Fruit fly (Drosophila melanogaster) whole organism, embryonic: ENCODE results near the gene Sytbeta.

ENCODE experiments used
- Ada2b ChIP-seq: fragments of 200-800 bp; sonication (Bioruptor generic); IDR thresholded peaks from 2 replicates; pipeline ENCODE4 v1.3.6; 2022; ENCODE audit warnings: missing biosample characterization, missing genetic modification characterization
- Atf-2 ChIP-seq: fragments of 200-800 bp; sonication (Bioruptor generic); optimal IDR thresholded peaks from 2 replicates; lab custom pipeline; 2016; ENCODE audit warnings: missing biosample characterization, missing genetic modification characterization
- Atf3 ChIP-seq: fragments of 200-800 bp; sonication (Bioruptor generic); optimal IDR thresholded peaks from 3 replicates; lab custom pipeline; 2016; ENCODE audit warnings: missing biosample characterization, missing genetic modification characterization
- Atf6 ChIP-seq: fragments of 200-800 bp; sonication (Bioruptor generic); IDR thresholded peaks from 2 replicates; pipeline ENCODE4 v1.3.6; 2022; ENCODE audit warnings: missing biosample characterization, missing genetic modification characterization
- Bteb2 ChIP-seq: fragments of 200-800 bp; sonication (Bioruptor generic); optimal IDR thresholded peaks from 2 replicates; lab custom pipeline; 2016; ENCODE audit warnings: missing biosample characterization, missing genetic modification characterization
- CG11093 ChIP-seq: fragments of 200-800 bp; sonication (Bioruptor generic); IDR thresholded peaks from 3 replicates; pipeline ENCODE4 v1.3.6; 2022; ENCODE audit warnings: missing biosample characterization, missing genetic modification characterization
- CG11504 ChIP-seq: fragments of 200-800 bp; sonication (Bioruptor generic); optimal IDR thresholded peaks from 3 replicates; lab custom pipeline; 2019; ENCODE audit warnings: missing biosample characterization, mild to moderate bottlenecking, missing genetic modification characterization, moderate library complexity
- CG13296 ChIP-seq: fragments of 200-800 bp; sonication (Bioruptor generic); optimal IDR thresholded peaks from 3 replicates; lab custom pipeline; 2018; ENCODE audit warnings: missing biosample characterization, mild to moderate bottlenecking, missing genetic modification characterization
- CG13775 ChIP-seq: fragments of 200-800 bp; sonication (Bioruptor generic); optimal IDR thresholded peaks from 3 replicates; lab custom pipeline; 2017; ENCODE audit warnings: missing biosample characterization, mild to moderate bottlenecking, missing genetic modification characterization
- CG15269 ChIP-seq: fragments of 200-800 bp; sonication (Bioruptor generic); optimal IDR thresholded peaks from 2 replicates; lab custom pipeline; 2018; ENCODE audit warnings: missing biosample characterization, mild to moderate bottlenecking, missing genetic modification characterization, moderate library complexity
- CG15514 ChIP-seq: fragments of 200-800 bp; sonication (Bioruptor generic); optimal IDR thresholded peaks from 3 replicates; lab custom pipeline; 2017; ENCODE audit warnings: missing biosample characterization, missing genetic modification characterization, mild to moderate bottlenecking, moderate library complexity, missing genetic modification reagents
- CG15601 ChIP-seq: fragments of 200-800 bp; sonication (Bioruptor generic); optimal IDR thresholded peaks from 3 replicates; lab custom pipeline; 2019; ENCODE audit warnings: missing biosample characterization, mild to moderate bottlenecking, missing genetic modification characterization, moderate library complexity
- CG17359 ChIP-seq: fragments of 200-800 bp; sonication (Bioruptor generic); optimal IDR thresholded peaks from 3 replicates; lab custom pipeline; 2018; ENCODE audit warnings: missing biosample characterization, mild to moderate bottlenecking, missing genetic modification characterization, moderate library complexity
- CG17361 ChIP-seq: fragments of 200-800 bp; sonication (Bioruptor generic); IDR thresholded peaks from 3 replicates; pipeline ENCODE4 v1.3.6; 2022; ENCODE audit warnings: missing biosample characterization, missing genetic modification characterization
- CG18262 ChIP-seq: fragments of 200-800 bp; optimal IDR thresholded peaks from 3 replicates; lab custom pipeline; 2019; ENCODE audit warnings: missing biosample characterization, mild to moderate bottlenecking, missing genetic modification characterization, moderate library complexity
- CG31388 ChIP-seq: fragments of 200-800 bp; sonication (Bioruptor generic); optimal IDR thresholded peaks from 2 replicates; lab custom pipeline; 2016; ENCODE audit warnings: missing biosample characterization, missing genetic modification characterization
- CG4360 ChIP-seq: fragments of 200-800 bp; sonication (Bioruptor generic); IDR thresholded peaks from 2 replicates; pipeline ENCODE4 v1.3.6; 2022; ENCODE audit warnings: missing biosample characterization, missing genetic modification characterization
- CG7786 ChIP-seq: fragments of 200-800 bp; sonication (Bioruptor generic); optimal IDR thresholded peaks from 2 replicates; lab custom pipeline; 2016; ENCODE audit warnings: missing biosample characterization, missing genetic modification characterization
- CG7963 ChIP-seq: fragments of 200-800 bp; sonication (Bioruptor generic); IDR thresholded peaks from 3 replicates; pipeline ENCODE4 v1.3.6; 2022; ENCODE audit warnings: missing biosample characterization, missing genetic modification characterization; ENCODE audit not compliant: partially characterized antibody
- CHES-1-like ChIP-seq: fragments of 200-800 bp; sonication (Bioruptor generic); optimal IDR thresholded peaks from 2 replicates; lab custom pipeline; 2016; ENCODE audit warnings: missing biosample characterization, missing genetic modification characterization
- Deaf1 ChIP-seq: fragments of 200-800 bp; optimal IDR thresholded peaks from 3 replicates; lab custom pipeline; 2019; ENCODE audit warnings: missing biosample characterization, mild to moderate bottlenecking, missing genetic modification characterization, moderate library complexity
- Dek ChIP-seq: fragments of 200-800 bp; sonication (Bioruptor generic); optimal IDR thresholded peaks from 3 replicates; lab custom pipeline; 2019; ENCODE audit warnings: missing biosample characterization, mild to moderate bottlenecking, missing genetic modification characterization, moderate library complexity
- Eip74EF ChIP-seq, 2 experiments: fragments of 200-800 bp in 1 of 2; fragments of >200 bp in 1 of 2; sonication (Bioruptor generic) in 1 of 2; optimal IDR thresholded peaks; 2 replicates each; lab custom pipeline; 2017 to 2019; ENCODE audit warnings: missing biosample characterization in 2 of 2, missing genetic modification characterization in 2 of 2, mild to moderate bottlenecking in 1 of 2, moderate library complexity in 1 of 2
- Fer1 ChIP-seq: fragments of 200-800 bp; sonication (Bioruptor generic); optimal IDR thresholded peaks from 2 replicates; lab custom pipeline; 2017; ENCODE audit warnings: missing biosample characterization, mild to moderate bottlenecking, missing genetic modification characterization
- Hmr ChIP-seq: fragments of 200-800 bp; sonication (Bioruptor generic); optimal IDR thresholded peaks from 3 replicates; lab custom pipeline; 2017; ENCODE audit warnings: mild to moderate bottlenecking, missing biosample characterization, missing genetic modification reagents, missing genetic modification characterization
- Hr51 ChIP-seq, 2 experiments: fragments of 200-800 bp; sonication (Bioruptor generic); optimal IDR thresholded peaks; 2 replicates in 1 of 2; 3 replicates in 1 of 2; lab custom pipeline; 2016 to 2018; ENCODE audit warnings: missing biosample characterization in 2 of 2, missing genetic modification characterization in 2 of 2, mild to moderate bottlenecking in 1 of 2, moderate library complexity in 1 of 2
- Hr78 ChIP-seq, 2 experiments: fragments of 200-800 bp in 1 of 2; fragments of >200 bp in 1 of 2; sonication (Bioruptor generic) in 1 of 2; optimal IDR thresholded peaks; 2 replicates each; lab custom pipeline; 2017 to 2019; ENCODE audit warnings: missing biosample characterization in 2 of 2, missing genetic modification characterization in 2 of 2, mild to moderate bottlenecking in 1 of 2, moderate library complexity in 1 of 2
- Lpt ChIP-seq: fragments of >200 bp; optimal IDR thresholded peaks from 2 replicates; lab custom pipeline; 2018; ENCODE audit warnings: missing biosample characterization, missing genetic modification characterization
- Meics ChIP-seq: fragments of 200-800 bp; sonication (Bioruptor generic); optimal IDR thresholded peaks from 2 replicates; lab custom pipeline; 2017; ENCODE audit warnings: missing biosample characterization, mild to moderate bottlenecking, missing genetic modification characterization
- Nf-YC ChIP-seq: fragments of 200-800 bp; optimal IDR thresholded peaks from 3 replicates; lab custom pipeline; 2019; ENCODE audit warnings: missing biosample characterization, mild to moderate bottlenecking, missing genetic modification characterization, moderate library complexity
- Oaz ChIP-seq: fragments of 200-800 bp; sonication (Bioruptor generic); IDR thresholded peaks from 2 replicates; pipeline ENCODE4 v1.3.6; 2022; ENCODE audit warnings: missing biosample characterization, missing genetic modification characterization
- PHDP ChIP-seq: fragments of 200-800 bp; sonication (Bioruptor generic); optimal IDR thresholded peaks from 3 replicates; lab custom pipeline; 2018; ENCODE audit warnings: missing biosample characterization, mild to moderate bottlenecking, missing genetic modification characterization, moderate library complexity
- Sox102F ChIP-seq: fragments of 200-800 bp; sonication (Bioruptor generic); optimal IDR thresholded peaks from 2 replicates; lab custom pipeline; 2018; ENCODE audit warnings: missing biosample characterization, mild to moderate bottlenecking, missing genetic modification characterization, moderate library complexity
- bsh ChIP-seq, 2 experiments: fragments of 200-800 bp; sonication (Bioruptor generic); optimal IDR thresholded peaks; 2 replicates each; lab custom pipeline; 2017 to 2018; ENCODE audit warnings: mild to moderate bottlenecking in 2 of 2, missing biosample characterization in 2 of 2, missing genetic modification characterization in 2 of 2, moderate library complexity in 1 of 2
- crc ChIP-seq: fragments of 200-800 bp; sonication (Bioruptor generic); optimal IDR thresholded peaks from 2 replicates; lab custom pipeline; 2016; ENCODE audit warnings: missing biosample characterization, missing genetic modification characterization
- cwo ChIP-seq: fragments of 200-800 bp; sonication (Bioruptor generic); optimal IDR thresholded peaks from 3 replicates; lab custom pipeline; 2017; ENCODE audit warnings: missing biosample characterization, missing genetic modification characterization, mild to moderate bottlenecking, moderate library complexity, missing genetic modification reagents
- dmrt99B ChIP-seq: fragments of 200-800 bp; sonication (Bioruptor generic); optimal IDR thresholded peaks from 2 replicates; lab custom pipeline; 2018; ENCODE audit warnings: missing biosample characterization, mild to moderate bottlenecking, missing genetic modification characterization, moderate library complexity
- exex ChIP-seq: fragments of 200-800 bp; sonication (Bioruptor generic); optimal IDR thresholded peaks from 4 replicates; lab custom pipeline; 2018; ENCODE audit warnings: missing biosample characterization, mild to moderate bottlenecking, missing genetic modification characterization, moderate library complexity
- gcm2 ChIP-seq: fragments of 200-800 bp; sonication (Bioruptor generic); optimal IDR thresholded peaks from 2 replicates; lab custom pipeline; 2016; ENCODE audit warnings: missing biosample characterization, missing genetic modification characterization
- lov ChIP-seq, 2 experiments: fragments of 200-800 bp in 1 of 2; fragments of >200 bp in 1 of 2; sonication (Bioruptor generic) in 1 of 2; IDR thresholded peaks in 1 of 2; optimal IDR thresholded peaks in 1 of 2; 2 replicates in 1 of 2; 3 replicates in 1 of 2; pipeline versions ENCODE4 v1.3.6 to Lab custom; 2017 to 2022; ENCODE audit warnings: missing biosample characterization in 1 of 2, missing genetic modification characterization in 1 of 2
- phol ChIP-seq: fragments of 200-800 bp; sonication (Bioruptor generic); optimal IDR thresholded peaks from 3 replicates; lab custom pipeline; 2018; ENCODE audit warnings: missing biosample characterization, mild to moderate bottlenecking, missing genetic modification characterization, moderate library complexity
- psq ChIP-seq: fragments of 200-800 bp; sonication (Bioruptor generic); optimal IDR thresholded peaks from 2 replicates; lab custom pipeline; 2017; ENCODE audit warnings: missing biosample characterization, missing genetic modification characterization
- tap ChIP-seq: fragments of 200-800 bp; optimal IDR thresholded peaks from 3 replicates; lab custom pipeline; 2019; ENCODE audit warnings: missing biosample characterization, mild to moderate bottlenecking, missing genetic modification characterization, moderate library complexity
- tup ChIP-seq: fragments of 200-800 bp; sonication (Bioruptor generic); optimal IDR thresholded peaks from 2 replicates; lab custom pipeline; 2016; ENCODE audit warnings: missing biosample characterization, mild to moderate bottlenecking, missing genetic modification characterization, moderate library complexity
- usp ChIP-seq: fragments of >200 bp; optimal IDR thresholded peaks from 2 replicates; lab custom pipeline; 2017; ENCODE audit warnings: missing biosample characterization, missing genetic modification characterization
- wor ChIP-seq: fragments of 200-800 bp; sonication (Bioruptor generic); IDR thresholded peaks from 2 replicates; pipeline ENCODE4 v1.3.6; 2022; ENCODE audit warnings: missing biosample characterization, missing genetic modification characterization
- zen ChIP-seq: fragments of 200-800 bp; sonication (Bioruptor generic); optimal IDR thresholded peaks from 3 replicates; lab custom pipeline; 2018; ENCODE audit warnings: missing biosample characterization, mild to moderate bottlenecking, missing genetic modification characterization, moderate library complexity
- zf30C ChIP-seq: fragments of 200-800 bp; sonication (Bioruptor generic); optimal IDR thresholded peaks from 3 replicates; lab custom pipeline; 2018; ENCODE audit warnings: missing biosample characterization, mild to moderate bottlenecking, missing genetic modification characterization

Gene Sytbeta

DNA sequence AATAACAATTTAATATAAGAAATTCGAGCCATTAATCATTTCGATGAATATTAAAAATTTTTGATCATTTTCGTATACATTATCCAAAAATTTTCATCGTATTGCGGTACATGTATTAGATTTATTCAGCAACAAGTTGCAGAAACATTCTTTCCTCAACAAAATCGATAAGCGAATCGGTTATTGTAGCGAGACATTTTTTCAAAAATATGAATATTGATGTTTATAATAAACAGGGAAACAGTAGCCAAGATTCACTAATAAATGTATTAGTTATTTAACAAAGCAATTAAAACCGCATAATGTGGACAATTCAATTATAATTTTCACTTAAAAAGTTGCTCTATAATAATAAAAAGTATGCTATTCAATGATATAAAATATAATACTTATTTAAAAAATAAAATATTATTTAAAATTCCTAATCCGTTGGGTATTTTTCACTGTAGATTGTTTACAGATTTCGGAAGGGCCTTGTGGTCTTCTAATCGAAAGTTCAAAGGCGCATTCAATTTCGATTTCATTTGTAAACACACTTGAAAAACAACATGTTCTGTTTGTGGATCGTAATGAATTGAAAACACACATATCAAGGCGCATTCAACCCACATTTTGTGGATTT, 24.4 kb upstream of the Sytbeta start (continued):
- TF ChIP-seq CG13775 (GFP tag; lab: Kevin White, UChicago): no peak
- TF ChIP-seq Ada2b: no peak
- TF ChIP-seq exex (tag; lab: Kevin White, UChicago): no peak
- peak; percentile 57 for TF ChIP-seq CG15601 (tag; lab: Kevin White, UChicago)
- no peak for TF ChIP-seq Atf3 (GFP tag; lab: Kevin White, UChicago)
- TF ChIP-seq CG11504 (tag; lab: Kevin White, UChicago): peak; percentile 98
- no peak for TF ChIP-seq CG7786
- peak in 1 of 2 experiments; percentile 44 for TF ChIP-seq bsh (GFP tag; optimal IDR thresholded peaks at IDR 0.05; lab: Kevin White, UChicago)
- TF ChIP-seq Hr51 (GFP tag; optimal IDR thresholded peaks at IDR 0.05; lab: Kevin White, UChicago): peak in 1 of 2 experiments; percentile 65
- TF ChIP-seq CG15514 (GFP tag; lab: Kevin White, UChicago): no peak
- TF ChIP-seq Deaf1 (tag; lab: Kevin White, UChicago): no peak
- no peak for TF ChIP-seq CG7963 (GFP tag; lab: Robert Waterston, UW)
- peak; percentile 56 for TF ChIP-seq CG15269
- TF ChIP-seq CHES-1-like: no peak
- TF ChIP-seq Eip74EF (GFP tag; optimal IDR thresholded peaks at IDR 0.05; lab: Kevin White, UChicago): peak in 1 of 2 experiments; percentile 15
- TF ChIP-seq dmrt99B: peak; percentile 42
- no peak for TF ChIP-seq CG4360
- TF ChIP-seq CG17359 (tag; lab: Kevin White, UChicago): peak; percentile 19
- no peak for TF ChIP-seq usp (GFP tag; lab: Kevin White, UChicago)
- TF ChIP-seq Meics (GFP tag; lab: Kevin White, UChicago): peak; percentile 15
- peak; percentile 36 for TF ChIP-seq Dek (tag; lab: Kevin White, UChicago)
- TF ChIP-seq zen (tag; lab: Kevin White, UChicago): no peak
- peak; percentile 18 for TF ChIP-seq CG13296 (GFP tag; lab: Kevin White, UChicago)
- TF ChIP-seq lov (optimal IDR thresholded peaks at IDR 0.05; lab: Kevin White, UChicago): no peak
- TF ChIP-seq lov (GFP tag; IDR thresholded peaks at IDR 0.05; lab: Robert Waterston, UW): no peak
- no peak for TF ChIP-seq CG11093 (GFP tag; lab: Robert Waterston, UW)
- no peak for TF ChIP-seq Oaz (GFP tag; lab: Robert Waterston, UW)
- TF ChIP-seq Fer1: peak; percentile 3
- peak; percentile 53 for TF ChIP-seq PHDP (tag; lab: Kevin White, UChicago)
- peak; percentile 46 for TF ChIP-seq Sox102F (GFP tag; lab: Kevin White, UChicago)
- TF ChIP-seq Hmr (GFP tag; lab: Kevin White, UChicago): no peak
- peak; percentile 24 for TF ChIP-seq phol (tag; lab: Kevin White, UChicago)
- 0 out of 3 replicates have a peak, but pooled peaks have one; percentile 15 for TF ChIP-seq CG17361 (GFP tag; lab: Robert Waterston, UW)
- peak; percentile 62 for TF ChIP-seq cwo
- peak; percentile 23 for TF ChIP-seq Nf-YC
- TF ChIP-seq Atf-2 (GFP tag; lab: Kevin White, UChicago): no peak
- no peak for TF ChIP-seq CG31388
- TF ChIP-seq tap (tag; lab: Kevin White, UChicago): peak; percentile 43
- no peak for TF ChIP-seq crc (GFP tag; lab: Kevin White, UChicago)
- no peak for TF ChIP-seq tup (GFP tag; lab: Kevin White, UChicago)
- TF ChIP-seq CG18262 (tag; lab: Kevin White, UChicago): peak; percentile 57
- TF ChIP-seq Hr78 (GFP tag; optimal IDR thresholded peaks at IDR 0.05; lab: Kevin White, UChicago): peak in 1 of 2 experiments; percentile 33
- TF ChIP-seq Atf6 (GFP tag; lab: Robert Waterston, UW): no peak
- TF ChIP-seq wor (GFP tag; lab: Robert Waterston, UW): no peak
- TF ChIP-seq Bteb2: no peak
- no peak for TF ChIP-seq Lpt (GFP tag; lab: Kevin White, UChicago)
- TF ChIP-seq zf30C: no peak
- no peak for TF ChIP-seq psq (GFP tag; lab: Kevin White, UChicago)
- no peak for TF ChIP-seq gcm2 (GFP tag; lab: Kevin White, UChicago)
